Worm (Caenorhabditis elegans) whole organism, young adult: ENCODE measurements around the gene mec-7.

Experiments used
- C17E4.6 ChIP-seq: fragments of 200-800 bp; sonication (Bioruptor generic); IDR thresholded peaks from 2 replicates; pipeline ENCODE4 v1.3.6; 2022; ENCODE audit warnings: missing genetic modification reagents, missing genetic modification characterization, missing compliant biosample characterization
- F22D6.2 ChIP-seq: sonication (generic microtip); optimal IDR thresholded peaks from 2 replicates; lab custom pipeline; 2016; ENCODE audit warnings: mild to moderate bottlenecking, missing genetic modification characterization, missing compliant biosample characterization
- F33H1.4 ChIP-seq: fragments of 200-800 bp; sonication (Bioruptor generic); IDR thresholded peaks from 2 replicates; pipeline ENCODE4 v1.3.6; 2022; ENCODE audit warnings: missing genetic modification reagents, missing genetic modification characterization, missing compliant biosample characterization
- F37B4.10 ChIP-seq: fragments of 200-800 bp; sonication (Bioruptor generic); IDR thresholded peaks from 2 replicates; pipeline ENCODE4 v1.3.6; 2022; ENCODE audit warnings: missing genetic modification characterization, missing compliant biosample characterization
- F55B11.4 ChIP-seq: sonication (generic microtip); optimal IDR thresholded peaks from 2 replicates; lab custom pipeline; 2016; ENCODE audit warnings: missing compliant biosample characterization, missing genetic modification characterization, borderline replicate concordance; ENCODE audit not compliant: insufficient read depth
- F57C9.4 ChIP-seq: sonication (generic microtip); optimal IDR thresholded peaks from 2 replicates; lab custom pipeline; 2017; ENCODE audit warnings: mild to moderate bottlenecking, missing genetic modification characterization, missing compliant biosample characterization
- Y79H2A.3 ChIP-seq: fragments of 200-800 bp; sonication (Bioruptor generic); conservative IDR thresholded peaks from 2 replicates; pipeline ENCODE4 v1.3.6; 2022; ENCODE audit warnings: missing genetic modification reagents, missing genetic modification characterization, missing compliant biosample characterization
- Y95B8A.8 ChIP-seq: fragments of 200-800 bp; sonication (Bioruptor generic); IDR thresholded peaks from 2 replicates; pipeline ENCODE4 v1.3.6; 2022; ENCODE audit warnings: missing genetic modification reagents, missing genetic modification characterization, missing compliant biosample characterization
- ama-1 ChIP-seq, 3 experiments: fragments of 150-350 bp in 1 of 3; sonication (generic microtip) in 2 of 3; optimal IDR thresholded peaks; 2 replicates each; lab custom pipeline; 2014 to 2018; ENCODE audit warnings: missing biosample characterization in 2 of 3, missing genetic modification characterization in 2 of 3, missing genetic modification reagents in 2 of 3
- atf-7 ChIP-seq: sonication (generic microtip); optimal IDR thresholded peaks from 2 replicates; lab custom pipeline; 2017; ENCODE audit warnings: mild to moderate bottlenecking, missing genetic modification characterization, missing compliant biosample characterization
- cebp-2 ChIP-seq: fragments of 200-800 bp; sonication (Bioruptor generic); IDR thresholded peaks from 2 replicates; pipeline ENCODE4 v1.3.6; 2022; ENCODE audit warnings: missing genetic modification characterization, missing compliant biosample characterization
- ceh-100 ChIP-seq: fragments of 200-800 bp; sonication (Bioruptor generic); IDR thresholded peaks from 2 replicates; pipeline ENCODE4 v1.3.6; 2022; ENCODE audit warnings: missing genetic modification reagents, missing genetic modification characterization, missing compliant biosample characterization
- ceh-27 ChIP-seq: fragments of 200-800 bp; sonication (Bioruptor generic); optimal IDR thresholded peaks from 2 replicates; lab custom pipeline; 2018; ENCODE audit warnings: mild to moderate bottlenecking, missing genetic modification characterization, moderate library complexity, missing compliant biosample characterization
- ceh-40 ChIP-seq: fragments of 200-800 bp; sonication (Bioruptor generic); IDR thresholded peaks from 2 replicates; pipeline ENCODE4 v1.3.6; 2022; ENCODE audit warnings: missing genetic modification characterization, missing compliant biosample characterization
- ceh-79 ChIP-seq: sonication (generic microtip); optimal IDR thresholded peaks from 2 replicates; lab custom pipeline; 2017; ENCODE audit warnings: mild to moderate bottlenecking, missing genetic modification characterization, missing compliant biosample characterization
- dox-1 ChIP-seq: fragments of 200-800 bp; sonication (Bioruptor generic); IDR thresholded peaks from 2 replicates; pipeline ENCODE4 v1.3.6; 2022; ENCODE audit warnings: missing genetic modification reagents, missing genetic modification characterization, missing compliant biosample characterization
- egrh-3 ChIP-seq: fragments of 200-800 bp; sonication (Bioruptor generic); IDR thresholded peaks from 2 replicates; pipeline ENCODE4 v1.3.6; 2022; ENCODE audit warnings: missing genetic modification reagents, missing genetic modification characterization, missing compliant biosample characterization
- fkh-3 ChIP-seq: sonication (generic microtip); optimal IDR thresholded peaks from 2 replicates; lab custom pipeline; 2016; ENCODE audit warnings: mild to moderate bottlenecking, missing genetic modification characterization, missing compliant biosample characterization
- hlh-12 ChIP-seq: sonication (generic microtip); optimal IDR thresholded peaks from 2 replicates; lab custom pipeline; 2016; ENCODE audit warnings: missing genetic modification characterization, missing compliant biosample characterization
- hsf-1 ChIP-seq: fragments of 200-800 bp; sonication (Bioruptor generic); IDR thresholded peaks from 2 replicates; pipeline ENCODE4 v1.3.6; 2022; ENCODE audit warnings: missing genetic modification reagents, missing genetic modification characterization, missing compliant biosample characterization
- let-526 ChIP-seq: fragments of 200-800 bp; sonication (Bioruptor generic); IDR thresholded peaks from 2 replicates; pipeline ENCODE4 v1.3.6; 2022; ENCODE audit warnings: missing genetic modification reagents, missing genetic modification characterization, missing compliant biosample characterization
- lin-54 ChIP-seq: fragments of 200-800 bp; sonication (Bioruptor generic); optimal IDR thresholded peaks from 2 replicates; lab custom pipeline; 2018; ENCODE audit warnings: mild to moderate bottlenecking, missing genetic modification characterization, missing compliant biosample characterization
- lir-1 ChIP-seq: fragments of 200-800 bp; sonication (Bioruptor generic); conservative IDR thresholded peaks from 2 replicates; pipeline ENCODE4 v1.3.6; 2022; ENCODE audit warnings: missing genetic modification reagents, missing genetic modification characterization, missing compliant biosample characterization
- lsy-27 ChIP-seq: sonication (generic microtip); optimal IDR thresholded peaks from 2 replicates; lab custom pipeline; 2017; ENCODE audit warnings: missing genetic modification characterization, mild to moderate bottlenecking, missing compliant biosample characterization, antibody characterized with exemption, missing genotype, borderline replicate concordance; ENCODE audit not compliant: insufficient read depth
- madf-6 ChIP-seq: fragments of 200-800 bp; sonication (Bioruptor generic); IDR thresholded peaks from 2 replicates; pipeline ENCODE4 v1.3.6; 2022; ENCODE audit warnings: missing genetic modification reagents, missing genetic modification characterization, missing compliant biosample characterization
- mel-28 ChIP-seq: sonication (generic microtip); optimal IDR thresholded peaks from 2 replicates; lab custom pipeline; 2016; ENCODE audit warnings: borderline replicate concordance, mild to moderate bottlenecking, missing genetic modification characterization, missing compliant biosample characterization
- nhr-179 ChIP-seq: sonication (generic microtip); optimal IDR thresholded peaks from 2 replicates; lab custom pipeline; 2016; ENCODE audit warnings: mild to moderate bottlenecking, missing genetic modification characterization, missing compliant biosample characterization
- nhr-90 ChIP-seq: sonication (generic microtip); optimal IDR thresholded peaks from 2 replicates; lab custom pipeline; 2016; ENCODE audit warnings: missing genotype, mild to moderate bottlenecking, missing genetic modification characterization, missing compliant biosample characterization
- pbrm-1 ChIP-seq: fragments of 200-800 bp; sonication (Bioruptor generic); IDR thresholded peaks from 2 replicates; pipeline ENCODE4 v1.3.6; 2022; ENCODE audit warnings: missing genetic modification reagents, missing genetic modification characterization, missing compliant biosample characterization
- pha-4 ChIP-seq: fragments of 150-350 bp; sonication (generic microtip); optimal IDR thresholded peaks from 2 replicates; lab custom pipeline; 2014; ENCODE audit warnings: missing biosample characterization, missing genetic modification reagents, missing genetic modification characterization
- rcor-1 ChIP-seq: fragments of 200-800 bp; sonication (Bioruptor generic); IDR thresholded peaks from 2 replicates; pipeline ENCODE4 v1.3.6; 2022; ENCODE audit warnings: missing genetic modification reagents, missing genetic modification characterization, missing compliant biosample characterization
- rec-8 ChIP-seq, 2 experiments: sonication (generic microtip); optimal IDR thresholded peaks; 2 replicates each; lab custom pipeline; 2016; ENCODE audit warnings: mild to moderate bottlenecking in 2 of 2, missing genetic modification characterization in 2 of 2, missing genetic modification reagents in 2 of 2, missing genotype in 2 of 2, missing biosample characterization in 1 of 2, missing compliant biosample characterization in 1 of 2, moderate library complexity in 1 of 2
- repo-1 ChIP-seq: sonication (generic microtip); optimal IDR thresholded peaks from 2 replicates; lab custom pipeline; 2017; ENCODE audit warnings: mild to moderate bottlenecking, missing genetic modification characterization, missing compliant biosample characterization
- sdz-38 ChIP-seq: sonication (generic microtip); optimal IDR thresholded peaks from 2 replicates; lab custom pipeline; 2016; ENCODE audit warnings: missing genotype, missing genetic modification characterization, missing compliant biosample characterization
- sea-2 ChIP-seq: fragments of 200-800 bp; sonication (Bioruptor generic); IDR thresholded peaks from 2 replicates; pipeline ENCODE4 v1.3.6; 2022; ENCODE audit warnings: missing genetic modification characterization, missing compliant biosample characterization
- tbx-9 ChIP-seq: sonication (generic microtip); optimal IDR thresholded peaks from 2 replicates; lab custom pipeline; 2016; ENCODE audit warnings: borderline replicate concordance, missing genetic modification characterization, inconsistent platforms, missing compliant biosample characterization
- tlf-1 ChIP-seq: fragments of 200-800 bp; sonication (Bioruptor generic); optimal IDR thresholded peaks from 2 replicates; lab custom pipeline; 2018; ENCODE audit warnings: mild to moderate bottlenecking, missing genetic modification characterization, missing compliant biosample characterization
- ztf-18 ChIP-seq: sonication (generic microtip); optimal IDR thresholded peaks from 2 replicates; lab custom pipeline; 2016; ENCODE audit warnings: missing genotype, mild to moderate bottlenecking, missing genetic modification characterization, missing compliant biosample characterization

The mec-7 gene

DNA sequence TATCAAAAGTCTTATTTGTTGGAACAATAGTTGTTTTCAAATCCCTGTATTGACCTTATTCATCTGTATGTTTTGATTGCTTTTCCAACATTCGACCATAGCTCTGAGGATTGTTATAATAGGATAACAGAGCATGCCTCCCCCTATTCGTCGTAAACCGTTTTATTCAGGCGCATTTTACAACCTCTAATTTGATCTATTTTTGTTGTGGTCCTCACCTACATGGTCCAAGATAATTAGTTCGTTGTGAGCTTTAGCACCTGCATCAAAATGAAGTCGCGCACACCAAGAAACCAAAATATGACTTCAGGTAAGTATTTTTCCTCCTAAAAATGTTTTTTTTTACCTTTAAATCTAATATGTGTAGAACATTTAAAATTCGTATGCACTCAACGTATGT is 23.7 kb downstream of the mec-7 start, which contains the start of gene deg-1:
Gene deg-1 (plus strand): TSS at position 301 of the 400 bp plus-strand sequence.
- TF ChIP-seq let-526 (GFP tag; lab: Robert Waterston, UW) (no peak), F37B4.10 (GFP tag; lab: Robert Waterston, UW) (no peak), lsy-27 (tag; lab: Kevin White, UChicago) (no peak), F57C9.4 (tag; lab: Kevin White, UChicago) (no peak), lir-1 (GFP tag; lab: Robert Waterston, UW) (no peak), F22D6.2 (tag; lab: Kevin White, UChicago) (no peak)

DNA sequence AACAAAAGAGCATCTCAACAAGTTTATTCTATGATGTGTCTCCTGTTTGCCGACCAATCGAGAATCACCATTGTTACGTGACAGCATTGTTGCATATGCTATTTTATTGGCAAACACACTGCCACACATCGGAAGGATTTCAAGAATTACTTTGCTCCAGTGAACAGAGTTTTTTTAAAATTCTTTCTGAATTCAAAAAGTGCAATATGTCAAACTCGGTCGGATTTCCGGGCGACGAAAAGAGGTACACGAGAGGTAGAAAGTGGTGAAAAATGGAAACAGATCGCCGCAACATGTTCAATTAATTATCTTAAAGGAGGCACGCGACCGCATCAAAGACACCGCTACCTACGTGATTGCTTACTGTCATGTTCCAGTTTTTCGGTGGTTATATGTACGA is 26.4 kb downstream of the mec-7 start:
- TF ChIP-seq ceh-100 (GFP tag; lab: Robert Waterston, UW) = no peak
- no peak for TF ChIP-seq repo-1 (tag; lab: Kevin White, UChicago)
- TF ChIP-seq cebp-2 (GFP tag; lab: Robert Waterston, UW) = no peak
- no peak for TF ChIP-seq fkh-3 (tag; lab: Kevin White, UChicago)
- no peak for TF ChIP-seq mel-28 (tag; lab: Kevin White, UChicago)
- TF ChIP-seq rec-8 (tag; optimal IDR thresholded peaks at IDR 0.05; lab: Kevin White, UChicago) = no peak
- TF ChIP-seq rcor-1 (GFP tag; lab: Robert Waterston, UW) = no peak
- no peak for TF ChIP-seq F55B11.4 (tag; lab: Kevin White, UChicago)
- TF ChIP-seq Y95B8A.8 = no peak
- no peak for TF ChIP-seq lir-1 (GFP tag; lab: Robert Waterston, UW)
- TF ChIP-seq egrh-3 (GFP tag; lab: Robert Waterston, UW) = no peak

DNA sequence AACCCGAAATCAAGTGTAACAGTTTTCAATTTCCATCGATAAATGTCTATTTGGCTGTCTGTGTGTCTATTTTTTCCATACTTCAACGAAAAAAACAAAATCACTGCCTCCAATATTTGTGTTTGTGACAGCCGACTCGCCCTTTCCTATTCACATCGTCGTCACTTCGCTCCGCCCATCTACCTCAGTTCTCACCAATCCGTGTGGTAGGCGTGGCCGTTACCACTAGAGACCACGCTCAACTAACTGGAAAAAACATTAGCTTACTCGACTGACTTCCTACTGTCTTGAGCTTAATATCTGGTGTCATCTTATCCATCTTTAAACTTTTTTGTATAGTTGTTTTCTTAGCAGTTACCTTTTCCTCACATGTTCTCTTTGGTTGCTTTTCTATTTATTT is 31.1 kb downstream of the mec-7 start:
- TF ChIP-seq C17E4.6 (GFP tag; lab: Robert Waterston, UW) (no peak), sdz-38 (tag; lab: Kevin White, UChicago) (no peak), tbx-9 (no peak), Y79H2A.3 (GFP tag; lab: Robert Waterston, UW) (no peak), lin-54 (GFP tag; lab: Kevin White, UChicago) (no peak), hlh-12 (tag; lab: Kevin White, UChicago) (no peak), sea-2 (GFP tag; lab: Robert Waterston, UW) (no peak), F37B4.10 (GFP tag; lab: Robert Waterston, UW) (no peak), dox-1 (GFP tag; lab: Robert Waterston, UW) (no peak)

DNA sequence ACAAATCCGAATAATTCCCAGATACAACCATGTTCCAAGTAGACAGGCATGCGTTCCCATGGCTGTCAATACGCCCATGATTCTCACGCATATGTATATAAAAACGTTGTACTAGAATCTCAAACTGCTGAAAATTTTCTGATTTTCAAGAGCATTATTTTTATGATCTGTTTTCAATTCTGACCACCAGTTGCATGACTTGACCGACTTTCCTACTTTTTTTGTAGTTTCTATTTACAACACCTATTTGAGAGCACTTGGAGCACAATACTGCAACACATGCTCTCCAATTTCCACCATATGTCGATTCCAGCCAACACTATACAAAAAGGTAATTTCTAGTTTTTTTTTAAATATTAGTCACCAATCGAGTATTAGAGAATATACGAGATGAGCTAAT is 32.5 kb downstream of the mec-7 start, which contains the start of gene ref-2:
Gene ref-2 (plus strand): TSS at position 301 of the 400 bp plus-strand sequence.
- TF ChIP-seq ama-1 (optimal IDR thresholded peaks at IDR 0.05; lab: Kevin White, UChicago) (no peak), ama-1 (GFP tag; optimal IDR thresholded peaks at IDR 0.05; lab: Kevin White, UChicago) (no peak), hlh-12 (tag; lab: Kevin White, UChicago) (no peak), tlf-1 (GFP tag; lab: Kevin White, UChicago) (no peak), madf-6 (GFP tag; lab: Robert Waterston, UW) (no peak), pbrm-1 (GFP tag; lab: Robert Waterston, UW) (no peak), nhr-90 (tag; lab: Kevin White, UChicago) (no peak), sdz-38 (tag; lab: Kevin White, UChicago) (no peak), Y79H2A.3 (GFP tag; lab: Robert Waterston, UW) (no peak), ceh-79 (tag; lab: Kevin White, UChicago) (no peak)

DNA sequence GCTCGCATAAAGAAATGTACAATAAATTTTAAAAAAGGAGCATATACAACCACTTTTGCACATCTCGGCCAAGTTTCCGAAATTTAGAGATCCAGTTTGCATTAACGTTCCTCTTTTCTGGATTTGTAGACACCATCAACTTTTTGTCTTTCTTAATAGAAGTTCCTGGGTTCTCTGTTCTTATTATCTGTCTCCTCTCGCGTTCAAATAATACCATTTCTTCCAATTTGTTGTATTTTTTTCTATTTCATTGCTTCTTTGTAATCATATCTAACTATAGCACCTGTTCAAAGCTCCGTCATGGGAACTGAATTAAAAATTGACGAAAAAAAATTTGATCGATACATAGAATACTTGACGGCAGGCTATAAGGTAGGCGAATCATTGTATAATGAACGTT is 37.1 kb downstream of the mec-7 start, which contains the start of gene K09F5.1:
Gene K09F5.1 (plus strand): TSS at position 301 of the 400 bp plus-strand sequence.
- TF ChIP-seq ztf-18 (no peak), egrh-3 (GFP tag; lab: Robert Waterston, UW) (no peak), lsy-27 (tag; lab: Kevin White, UChicago) (no peak), Y95B8A.8 (no peak), atf-7 (no peak), F33H1.4 (no peak), ceh-27 (GFP tag; lab: Kevin White, UChicago) (no peak), nhr-179 (tag; lab: Kevin White, UChicago) (no peak), lir-1 (GFP tag; lab: Robert Waterston, UW) (no peak), ceh-40 (GFP tag; lab: Robert Waterston, UW) (no peak), cebp-2 (GFP tag; lab: Robert Waterston, UW) (no peak), hsf-1 (GFP tag; lab: Robert Waterston, UW) (no peak), pha-4 (tag; lab: Kevin White, UChicago) (no peak)
- TF ChIP-seq, all 124 proteins: peak for 0
